Worm (Caenorhabditis elegans): ENCODE measurements around the gene Y66D12A.24.

Y66D12A.24 gene

DNA sequence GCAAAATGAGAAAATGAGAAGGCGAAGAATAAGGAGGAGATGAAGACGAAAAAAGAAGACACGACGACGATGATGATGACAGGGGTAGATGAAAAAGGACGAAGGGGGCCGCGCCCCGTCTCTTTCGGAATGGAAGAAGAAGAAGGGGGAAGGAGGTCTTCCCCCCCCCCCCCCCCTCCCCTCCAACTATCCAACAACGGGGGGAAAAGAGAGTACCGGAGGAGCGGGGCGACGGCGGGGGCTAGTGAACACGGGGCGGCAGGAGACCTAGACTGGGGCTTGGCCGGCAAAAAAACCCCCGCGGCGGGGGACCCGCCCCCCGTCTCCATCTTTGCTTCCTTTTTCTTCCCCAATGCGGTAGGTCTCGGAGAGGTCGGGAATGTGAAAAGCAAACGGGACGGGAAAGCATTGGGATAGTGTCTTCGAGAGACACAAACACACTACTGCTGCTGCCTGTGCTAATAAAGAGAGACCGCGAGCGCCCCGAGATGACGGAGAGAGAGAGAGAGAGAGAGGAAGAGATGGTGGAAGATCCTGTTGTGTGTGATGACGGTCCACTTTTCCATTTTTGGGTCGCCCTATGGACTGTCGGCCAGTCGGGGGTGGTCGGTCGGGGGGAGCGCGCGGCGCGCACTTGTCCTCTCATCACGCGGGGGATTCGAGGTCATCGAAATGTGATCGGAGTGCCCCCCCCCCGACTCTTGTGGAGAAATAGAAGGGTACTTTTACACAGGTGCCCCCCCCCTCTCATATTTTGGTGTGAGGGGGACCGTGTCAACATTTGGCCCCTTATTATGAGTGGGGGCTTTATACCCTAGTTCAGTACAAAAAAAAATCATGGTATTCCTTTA is 28.8 kb upstream of the Y66D12A.24 start (continued):
- TF ChIP-seq set-16 (GFP tag; IDR thresholded peaks at IDR 0.05) (peak; percentile 98), nhr-77 (tag; optimal IDR thresholded peaks at IDR 0.05) (no peak), ctbp-1 (GFP tag; IDR thresholded peaks at IDR 0.05) (0 out of 2 replicates have a peak, but pooled peaks have one; percentile 26), T26A8.4 (GFP tag; IDR thresholded peaks at IDR 0.05) (no peak), sdz-12 (GFP tag; optimal IDR thresholded peaks at IDR 0.05) (no peak), aly-2 (tag; optimal IDR thresholded peaks at IDR 0.05) (no peak), daf-8 (GFP tag; IDR thresholded peaks at IDR 0.05) (no peak), F10B5.3 (tag; optimal IDR thresholded peaks at IDR 0.05) (no peak), R02D3.7 (tag; optimal IDR thresholded peaks at IDR 0.05) (no peak), mxl-2 (GFP tag; conservative IDR thresholded peaks at IDR 0.05) (no peak), ceh-44 (GFP tag; IDR thresholded peaks at IDR 0.05) (0 out of 2 replicates have a peak, but pooled peaks have one; percentile 12), rbr-2 (tag; optimal IDR thresholded peaks at IDR 0.05) (no peak), php-3 (GFP tag; IDR thresholded peaks at IDR 0.05) (no peak), fos-1 (tag; optimal IDR thresholded peaks at IDR 0.05) (no peak), attf-4 (tag; optimal IDR thresholded peaks at IDR 0.05) (no peak), nhr-25 (tag; optimal IDR thresholded peaks at IDR 0.05; ENCODE audit: borderline replicate concordance, insufficient read depth) (peak; percentile 61), D1046.2 (GFP tag; IDR thresholded peaks at IDR 0.05) (no peak), ceh-62 (tag; optimal IDR thresholded peaks at IDR 0.05) (no peak), daf-12 (tag; optimal IDR thresholded peaks at IDR 0.05) (no peak), nhr-11 (tag; optimal IDR thresholded peaks at IDR 0.05) (no peak), pha-4 (GFP tag; IDR thresholded peaks at IDR 0.05) (peak; percentile 87; the same call in 1 of the 2 replicates), pha-4 (tag; optimal IDR thresholded peaks at IDR 0.05) (no peak), zip-11 (GFP tag; IDR thresholded peaks at IDR 0.05) (no peak)

DNA sequence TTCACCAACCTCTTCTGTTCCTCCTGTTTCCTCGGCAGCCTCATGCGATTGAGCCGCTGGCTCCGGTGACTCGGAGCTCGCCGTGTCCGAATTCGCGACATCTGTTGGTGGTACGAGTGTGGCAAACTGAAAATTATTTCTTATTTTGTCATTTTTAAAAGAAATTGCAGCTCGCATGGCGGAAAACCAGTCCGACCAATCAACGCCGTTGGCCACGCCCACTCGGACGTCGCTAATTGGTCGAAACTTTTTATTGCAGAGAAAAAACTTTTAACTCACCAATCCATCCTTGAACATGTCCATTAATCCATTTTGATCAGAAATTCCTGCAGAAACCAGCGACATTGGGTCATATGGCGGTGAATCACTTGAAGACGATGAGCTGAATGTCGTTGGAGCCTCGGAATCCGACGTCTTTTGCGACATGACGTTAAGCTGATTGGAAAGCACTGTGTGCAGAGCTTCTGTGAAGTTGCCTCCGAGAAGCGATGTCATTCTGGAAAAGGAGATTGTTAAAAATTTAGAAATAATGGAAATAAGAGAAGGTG is 26.3 kb upstream of the Y66D12A.24 start, which contains the start of gene bed-2:
TSS of gene bed-2 (minus strand) at position 498 of the 548 bp plus-strand sequence.
- TF ChIP-seq ama-1 (optimal IDR thresholded peaks at IDR 0.05) (no peak), ceh-82 (tag; optimal IDR thresholded peaks at IDR 0.05) (no peak), dmd-9 (GFP tag; IDR thresholded peaks at IDR 0.05) (no peak), duxl-1 (tag; optimal IDR thresholded peaks at IDR 0.05; ENCODE audit: poor library complexity) (no peak), aha-1 (tag) (peak; percentile 61)

DNA sequence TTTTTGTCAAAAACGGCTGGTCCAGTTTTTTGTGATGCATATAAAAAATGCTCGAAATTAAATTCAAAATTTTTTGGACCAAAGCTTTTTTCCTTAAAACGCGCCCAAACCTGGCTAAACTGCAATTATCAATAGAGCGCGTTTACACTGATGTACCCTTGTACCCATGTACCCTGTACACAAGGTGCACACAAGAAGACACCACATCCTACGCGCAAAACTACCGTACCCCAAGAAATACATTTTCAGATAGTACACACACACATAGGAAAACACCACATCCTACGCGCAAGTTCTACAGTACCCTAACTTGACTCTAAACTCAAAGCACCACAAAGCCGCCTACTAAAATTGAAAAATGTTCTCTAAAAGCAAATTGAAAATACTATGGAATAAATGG is 25.3 kb upstream of the Y66D12A.24 start:
- TF ChIP-seq unc-62 (GFP tag; optimal IDR thresholded peaks at IDR 0.05 in 1 of 2) (no peak), unc-62 (tag; optimal IDR thresholded peaks at IDR 0.05) (no peak), set-16 (GFP tag; IDR thresholded peaks at IDR 0.05) (no peak), hif-1 (tag; optimal IDR thresholded peaks at IDR 0.05) (no peak), ceh-62 (tag; optimal IDR thresholded peaks at IDR 0.05) (no peak), daf-12 (tag; optimal IDR thresholded peaks at IDR 0.05) (no peak), lin-38 (GFP tag; IDR thresholded peaks at IDR 0.05) (peak; percentile 61), aly-2 (tag; optimal IDR thresholded peaks at IDR 0.05) (no peak), lsy-2 (tag; optimal IDR thresholded peaks at IDR 0.05) (peak in 1 of 2 experiments; percentile 5), hmg-1.1 (GFP tag; IDR thresholded peaks at IDR 0.05) (no peak), nhr-76 (tag; optimal IDR thresholded peaks at IDR 0.05) (no peak), ztf-11 (tag; optimal IDR thresholded peaks at IDR 0.05) (no peak), lim-7 (GFP tag; IDR thresholded peaks at IDR 0.05) (no peak), vab-7 (GFP tag; IDR thresholded peaks at IDR 0.05) (no peak), daf-8 (GFP tag; IDR thresholded peaks at IDR 0.05) (no peak)
